Worm (Caenorhabditis elegans): ENCODE results near the gene ugt-59.
"Not testable (repeated sequence)": the region's sequence is repeated elsewhere in the genome, so short reads cannot be mapped to it uniquely, and the experiment has no call there.

ugt-59 gene

ce11 chrIV:10360336-10360735, at the start of gene ugt-59:
TSS of gene ugt-59 (plus strand) at chrIV:10360636.
- no peak for TF ChIP-seq klf-2 (GFP tag; conservative IDR thresholded peaks at IDR 0.05)
- no peak for TF ChIP-seq med-1 (GFP tag; optimal IDR thresholded peaks at IDR 0.05; ENCODE audit: insufficient read depth)
- TF ChIP-seq tab-1 (GFP tag; IDR thresholded peaks at IDR 0.05) = no peak
- no peak for TF ChIP-seq ref-1 (GFP tag; conservative IDR thresholded peaks at IDR 0.05)
- no peak for TF ChIP-seq cog-1 (tag; optimal IDR thresholded peaks at IDR 0.05)
- no peak for TF ChIP-seq ztf-23 (GFP tag; IDR thresholded peaks at IDR 0.05)
- TF ChIP-seq ztf-29 (GFP tag; IDR thresholded peaks at IDR 0.05) = no peak
- TF ChIP-seq flt-1 (GFP tag; IDR thresholded peaks at IDR 0.05) = no peak
- TF ChIP-seq T22C8.4 (GFP tag; IDR thresholded peaks at IDR 0.05) = no peak

DNA sequence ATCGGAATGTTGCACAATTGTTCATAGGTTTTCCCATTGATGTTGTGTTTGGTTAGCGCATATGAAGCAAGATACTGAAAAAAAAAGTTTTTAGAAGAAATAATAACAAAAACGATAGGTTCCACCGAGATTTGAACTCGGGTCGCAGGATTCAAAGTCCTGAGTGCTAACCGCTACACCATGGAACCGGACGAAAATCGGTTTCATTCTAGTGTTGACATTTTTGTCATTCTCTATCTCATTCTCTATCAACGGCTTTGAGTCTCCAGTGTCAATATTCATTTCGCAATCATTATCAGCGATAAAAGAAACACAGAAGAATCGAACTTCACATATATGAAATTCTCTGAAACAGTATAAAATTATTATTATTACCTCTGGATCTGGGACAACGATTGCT, 49.3 kb upstream of the ugt-59 start:
- TF ChIP-seq klf-2 (GFP tag; conservative IDR thresholded peaks at IDR 0.05) (no peak), tab-1 (GFP tag; IDR thresholded peaks at IDR 0.05) (no peak), T22C8.4 (GFP tag; IDR thresholded peaks at IDR 0.05) (no peak), ref-1 (GFP tag; conservative IDR thresholded peaks at IDR 0.05) (no peak), cog-1 (tag; optimal IDR thresholded peaks at IDR 0.05) (no peak)

DNA sequence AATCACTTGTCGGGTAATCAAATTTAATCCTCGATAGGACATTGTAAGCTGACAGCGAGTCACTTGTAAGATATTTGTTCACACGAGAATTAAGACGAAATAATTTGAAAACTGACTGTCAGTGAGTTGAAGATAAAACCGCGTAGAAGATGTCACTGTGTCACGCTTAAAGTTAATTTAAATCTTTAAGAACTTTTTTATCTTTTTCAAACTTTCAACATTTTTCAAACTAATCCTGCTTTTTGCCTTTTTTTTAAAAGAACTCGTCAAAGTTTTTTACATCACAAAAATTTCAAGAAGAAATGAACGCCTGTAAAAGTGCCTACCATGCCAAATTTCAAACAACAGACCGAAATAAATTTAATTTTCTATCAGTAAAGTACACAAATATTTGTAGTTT, 46.9 kb upstream of the ugt-59 start, which contains the start of gene acs-18:
TSS of gene acs-18 (minus strand) at position 101 of the 400 bp plus-strand sequence.
- no peak for TF ChIP-seq flt-1 (GFP tag; IDR thresholded peaks at IDR 0.05)
- TF ChIP-seq ref-1 (GFP tag; conservative IDR thresholded peaks at IDR 0.05) = no peak
- no peak for TF ChIP-seq klf-2 (GFP tag; conservative IDR thresholded peaks at IDR 0.05)
- no peak for TF ChIP-seq ztf-23 (GFP tag; IDR thresholded peaks at IDR 0.05)
- TF ChIP-seq tab-1 (GFP tag; IDR thresholded peaks at IDR 0.05) = no peak
- no peak for TF ChIP-seq med-1 (GFP tag; optimal IDR thresholded peaks at IDR 0.05; ENCODE audit: insufficient read depth)

DNA sequence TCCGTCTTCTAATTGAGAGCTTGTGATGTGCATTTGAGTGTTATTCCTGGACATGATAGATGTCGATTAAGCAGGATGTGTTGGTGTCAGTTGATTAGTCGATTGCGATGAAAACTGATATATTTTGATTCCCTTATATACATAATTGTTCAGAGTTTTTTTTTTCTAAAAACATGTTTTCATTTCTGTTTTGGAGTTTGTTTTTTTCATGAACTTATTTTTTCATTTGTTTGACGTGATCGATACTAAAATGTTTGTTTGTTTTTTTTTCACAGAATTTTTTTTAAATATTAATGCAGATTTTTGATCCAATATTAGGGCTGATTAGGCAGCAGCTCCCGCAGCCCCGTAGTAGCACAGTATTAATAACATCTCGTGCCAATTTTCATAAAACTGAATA, 42.2 kb upstream of the ugt-59 start, which contains the start of gene R09E10.2:
TSS of gene R09E10.2 (minus strand) at position 101 of the 400 bp plus-strand sequence.
- TF ChIP-seq ref-1 (GFP tag; conservative IDR thresholded peaks at IDR 0.05) (no peak), ztf-29 (GFP tag; IDR thresholded peaks at IDR 0.05) (no peak), ztf-23 (GFP tag; IDR thresholded peaks at IDR 0.05) (no peak), klf-2 (GFP tag; conservative IDR thresholded peaks at IDR 0.05) (no peak), cog-1 (tag; optimal IDR thresholded peaks at IDR 0.05) (no peak), tab-1 (GFP tag; IDR thresholded peaks at IDR 0.05) (no peak), T22C8.4 (GFP tag; IDR thresholded peaks at IDR 0.05) (no peak), med-1 (GFP tag; optimal IDR thresholded peaks at IDR 0.05; ENCODE audit: insufficient read depth) (no peak), flt-1 (GFP tag; IDR thresholded peaks at IDR 0.05) (no peak)

ce11 chrIV:10322650-10323049, 37.8 kb upstream of the ugt-59 start, which contains the start of gene R09E10.1:
TSS of gene R09E10.1 (minus strand) at chrIV:10322750.
- not testable (repeated sequence) for TF ChIP-seq cog-1 (tag; optimal IDR thresholded peaks at IDR 0.05); tab-1 (GFP tag; IDR thresholded peaks at IDR 0.05); flt-1 (GFP tag; IDR thresholded peaks at IDR 0.05)

- TF ChIP-seq tab-1 (GFP tag; IDR thresholded peaks at IDR 0.05) = 0 out of 2 replicates have a peak, but pooled peaks have one; percentile 52
Measured at ce11 chrIV:10323368-10323767, 37.1 kb upstream of the ugt-59 start.

ce11 chrIV:10330962-10331361, 29.5 kb upstream of the ugt-59 start:
- TF ChIP-seq tab-1 (GFP tag; IDR thresholded peaks at IDR 0.05) (no peak), T22C8.4 (GFP tag; IDR thresholded peaks at IDR 0.05) (no peak), flt-1 (GFP tag; IDR thresholded peaks at IDR 0.05) (no peak), ztf-29 (GFP tag; IDR thresholded peaks at IDR 0.05) (no peak), med-1 (GFP tag; optimal IDR thresholded peaks at IDR 0.05; ENCODE audit: insufficient read depth) (no peak), cog-1 (tag; optimal IDR thresholded peaks at IDR 0.05) (no peak), ztf-23 (GFP tag; IDR thresholded peaks at IDR 0.05) (0 out of 2 replicates have a peak, but pooled peaks have one; percentile 39), klf-2 (GFP tag; conservative IDR thresholded peaks at IDR 0.05) (peak; percentile 62; the same call in 1 of the 2 replicates), ref-1 (GFP tag; conservative IDR thresholded peaks at IDR 0.05) (no peak)

DNA sequence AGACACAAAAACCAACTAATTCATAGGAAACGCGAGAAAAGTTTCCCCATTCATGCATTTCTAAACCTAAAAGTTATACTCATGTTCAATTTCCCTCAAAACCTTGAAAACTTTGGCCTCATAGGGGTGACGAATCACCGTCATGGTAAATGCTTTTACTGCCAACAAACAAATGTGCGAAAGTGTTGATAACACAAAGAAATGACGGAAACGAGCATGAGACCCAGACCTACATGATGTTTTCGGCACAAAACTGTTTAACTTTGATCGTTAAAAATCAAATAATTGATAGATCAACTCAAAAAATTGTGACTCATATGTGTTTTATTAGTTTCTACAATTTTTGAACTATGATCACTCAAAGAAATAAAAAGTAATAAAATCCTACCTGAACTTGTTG, 28.6 kb upstream of the ugt-59 start:
- no peak for TF ChIP-seq ztf-23 (GFP tag; IDR thresholded peaks at IDR 0.05)
- no peak for TF ChIP-seq ref-1 (GFP tag; conservative IDR thresholded peaks at IDR 0.05)
- TF ChIP-seq med-1 (GFP tag; optimal IDR thresholded peaks at IDR 0.05; ENCODE audit: insufficient read depth) = no peak
- TF ChIP-seq tab-1 (GFP tag; IDR thresholded peaks at IDR 0.05) = no peak
- no peak for TF ChIP-seq ztf-29 (GFP tag; IDR thresholded peaks at IDR 0.05)
- no peak for TF ChIP-seq cog-1 (tag; optimal IDR thresholded peaks at IDR 0.05)
- TF ChIP-seq T22C8.4 (GFP tag; IDR thresholded peaks at IDR 0.05) = no peak
- TF ChIP-seq flt-1 (GFP tag; IDR thresholded peaks at IDR 0.05) = no peak
- no peak for TF ChIP-seq klf-2 (GFP tag; conservative IDR thresholded peaks at IDR 0.05)

DNA sequence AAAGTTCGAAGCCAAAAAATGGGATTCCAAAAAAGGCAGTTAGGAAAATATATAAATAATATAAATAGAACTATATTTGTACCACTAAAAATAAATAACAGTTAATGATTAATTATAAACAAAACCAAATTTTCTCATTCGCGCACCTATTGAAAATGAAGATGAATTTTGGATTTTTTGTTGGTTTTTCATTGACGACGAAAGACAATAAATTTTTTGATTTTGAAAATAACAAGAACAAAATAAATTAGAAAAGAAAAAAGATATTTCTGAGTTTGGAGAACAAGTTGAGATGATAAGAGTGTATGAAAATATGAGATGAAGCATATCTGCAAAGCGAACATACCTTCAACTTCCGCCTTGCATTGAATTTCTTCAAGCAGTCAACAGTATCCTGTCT, 23.1 kb upstream of the ugt-59 start:
- no peak for TF ChIP-seq med-1 (GFP tag; optimal IDR thresholded peaks at IDR 0.05; ENCODE audit: insufficient read depth)
- no peak for TF ChIP-seq cog-1 (tag; optimal IDR thresholded peaks at IDR 0.05)
- no peak for TF ChIP-seq ztf-29 (GFP tag; IDR thresholded peaks at IDR 0.05)
- no peak for TF ChIP-seq klf-2 (GFP tag; conservative IDR thresholded peaks at IDR 0.05)
- TF ChIP-seq T22C8.4 (GFP tag; IDR thresholded peaks at IDR 0.05) = no peak
- no peak for TF ChIP-seq flt-1 (GFP tag; IDR thresholded peaks at IDR 0.05)
- no peak for TF ChIP-seq ztf-23 (GFP tag; IDR thresholded peaks at IDR 0.05)
- no peak for TF ChIP-seq ref-1 (GFP tag; conservative IDR thresholded peaks at IDR 0.05)
- TF ChIP-seq tab-1 (GFP tag; IDR thresholded peaks at IDR 0.05) = no peak

ce11 chrIV:10339701-10340100, 20.7 kb upstream of the ugt-59 start:
- TF ChIP-seq ztf-29 (GFP tag; IDR thresholded peaks at IDR 0.05) (no peak), klf-2 (GFP tag; conservative IDR thresholded peaks at IDR 0.05) (no peak), med-1 (GFP tag; optimal IDR thresholded peaks at IDR 0.05; ENCODE audit: insufficient read depth) (no peak), cog-1 (tag; optimal IDR thresholded peaks at IDR 0.05) (no peak), flt-1 (GFP tag; IDR thresholded peaks at IDR 0.05) (no peak), ztf-23 (GFP tag; IDR thresholded peaks at IDR 0.05) (no peak), T22C8.4 (GFP tag; IDR thresholded peaks at IDR 0.05) (no peak), ref-1 (GFP tag; conservative IDR thresholded peaks at IDR 0.05) (no peak), tab-1 (GFP tag; IDR thresholded peaks at IDR 0.05) (no peak)
